Worm (Caenorhabditis elegans) whole organism, young adult: Measurements from ENCODE around the gene gcy-34.

Source experiments
- F49E8.2 ChIP-seq: sonication (generic microtip); optimal IDR thresholded peaks from 3 replicates; lab custom pipeline; 2017; ENCODE audit warnings: missing genetic modification characterization, mild to moderate bottlenecking, missing compliant biosample characterization, antibody characterized with exemption, moderate library complexity; ENCODE audit not compliant: insufficient read depth
- K11D2.4 ChIP-seq: fragments of 200-800 bp; sonication (Bioruptor generic); IDR thresholded peaks from 2 replicates; pipeline ENCODE4 v1.3.6; 2022; ENCODE audit warnings: missing genetic modification reagents, missing genetic modification characterization, missing compliant biosample characterization
- ama-1 ChIP-seq, 3 experiments: fragments of 150-350 bp in 1 of 3; sonication (generic microtip) in 2 of 3; optimal IDR thresholded peaks; 2 replicates each; lab custom pipeline; 2014 to 2018; ENCODE audit warnings: missing biosample characterization in 2 of 3, missing genetic modification characterization in 2 of 3, missing genetic modification reagents in 2 of 3
- attf-6 ChIP-seq: fragments of 200-800 bp; sonication (Bioruptor generic); IDR thresholded peaks from 2 replicates; pipeline ENCODE4 v1.3.6; 2022; ENCODE audit warnings: missing genetic modification reagents, missing genetic modification characterization, missing compliant biosample characterization
- chd-7 ChIP-seq: sonication (generic microtip); optimal IDR thresholded peaks from 2 replicates; lab custom pipeline; 2016; ENCODE audit warnings: mild to moderate bottlenecking, missing genetic modification characterization, moderate library complexity, missing compliant biosample characterization
- egrh-3 ChIP-seq: fragments of 200-800 bp; sonication (Bioruptor generic); IDR thresholded peaks from 2 replicates; pipeline ENCODE4 v1.3.6; 2022; ENCODE audit warnings: missing genetic modification reagents, missing genetic modification characterization, missing compliant biosample characterization
- mes-4 ChIP-seq: sonication (generic microtip); optimal IDR thresholded peaks from 2 replicates; lab custom pipeline; 2016; ENCODE audit warnings: missing genotype, missing genetic modification characterization, missing compliant biosample characterization
- pha-4 ChIP-seq: fragments of 150-350 bp; sonication (generic microtip); optimal IDR thresholded peaks from 2 replicates; lab custom pipeline; 2014; ENCODE audit warnings: missing biosample characterization, missing genetic modification reagents, missing genetic modification characterization
- tbx-9 ChIP-seq: sonication (generic microtip); optimal IDR thresholded peaks from 2 replicates; lab custom pipeline; 2016; ENCODE audit warnings: borderline replicate concordance, missing genetic modification characterization, inconsistent platforms, missing compliant biosample characterization
- unc-62 ChIP-seq: fragments of 150-350 bp; optimal IDR thresholded peaks from 2 replicates; lab custom pipeline; 2014; ENCODE audit warnings: missing biosample characterization, missing genetic modification reagents, missing genetic modification characterization

ce11 chrV:13402524-13402923, 16.8 kb upstream of the gcy-34 start:
- no peak for TF ChIP-seq unc-62 (GFP tag; lab: Kevin White, UChicago)
- TF ChIP-seq tbx-9 (tag; lab: Kevin White, UChicago) = no peak
- no peak for TF ChIP-seq F49E8.2 (tag; lab: Kevin White, UChicago)
- no peak for TF ChIP-seq pha-4 (tag; lab: Kevin White, UChicago)
- no peak for TF ChIP-seq attf-6 (GFP tag; lab: Robert Waterston, UW)
- no peak for TF ChIP-seq ama-1 (optimal IDR thresholded peaks at IDR 0.05; lab: Kevin White, UChicago)
- TF ChIP-seq ama-1 (GFP tag; optimal IDR thresholded peaks at IDR 0.05; lab: Kevin White, UChicago) = no peak
- no peak for TF ChIP-seq egrh-3 (GFP tag; lab: Robert Waterston, UW)
- TF ChIP-seq mes-4 (tag; lab: Kevin White, UChicago) = no peak
- no peak for TF ChIP-seq K11D2.4 (GFP tag; lab: Robert Waterston, UW)
- TF ChIP-seq chd-7 = no peak
